Worm (Caenorhabditis elegans) whole organism, young adult: ENCODE results near the gene snb-7.

Experiments
- B0035.1 ChIP-seq: sonication (generic microtip); optimal IDR thresholded peaks from 2 replicates; lab custom pipeline; 2016; ENCODE audit warnings: missing genetic modification characterization, mild to moderate bottlenecking, missing compliant biosample characterization, missing genotype, missing genetic modification reagents
- B0261.1 ChIP-seq: sonication (generic microtip); optimal IDR thresholded peaks from 2 replicates; lab custom pipeline; 2016; ENCODE audit warnings: mild to moderate bottlenecking, missing genetic modification characterization, moderate library complexity, missing compliant biosample characterization
- F10E7.11 ChIP-seq: sonication (generic microtip); optimal IDR thresholded peaks from 2 replicates; lab custom pipeline; 2017; ENCODE audit warnings: mild to moderate bottlenecking, missing genetic modification characterization, moderate library complexity, missing compliant biosample characterization
- F22D6.2 ChIP-seq: sonication (generic microtip); optimal IDR thresholded peaks from 2 replicates; lab custom pipeline; 2016; ENCODE audit warnings: mild to moderate bottlenecking, missing genetic modification characterization, missing compliant biosample characterization
- F37B4.10 ChIP-seq: fragments of 200-800 bp; sonication (Bioruptor generic); IDR thresholded peaks from 2 replicates; pipeline ENCODE4 v1.3.6; 2022; ENCODE audit warnings: missing genetic modification characterization, missing compliant biosample characterization
- F49E8.2 ChIP-seq: sonication (generic microtip); optimal IDR thresholded peaks from 3 replicates; lab custom pipeline; 2017; ENCODE audit warnings: missing genetic modification characterization, mild to moderate bottlenecking, missing compliant biosample characterization, antibody characterized with exemption, moderate library complexity; ENCODE audit not compliant: insufficient read depth
- F57A8.1 ChIP-seq: fragments of 200-800 bp; sonication (Bioruptor generic); optimal IDR thresholded peaks from 2 replicates; lab custom pipeline; 2018; ENCODE audit warnings: mild to moderate bottlenecking, missing genetic modification characterization, moderate library complexity, missing compliant biosample characterization
- F57C9.4 ChIP-seq: sonication (generic microtip); optimal IDR thresholded peaks from 2 replicates; lab custom pipeline; 2017; ENCODE audit warnings: mild to moderate bottlenecking, missing genetic modification characterization, missing compliant biosample characterization
- K11D2.4 ChIP-seq: fragments of 200-800 bp; sonication (Bioruptor generic); IDR thresholded peaks from 2 replicates; pipeline ENCODE4 v1.3.6; 2022; ENCODE audit warnings: missing genetic modification reagents, missing genetic modification characterization, missing compliant biosample characterization
- T26A5.8 ChIP-seq: sonication (generic microtip); optimal IDR thresholded peaks from 2 replicates; lab custom pipeline; 2016; ENCODE audit warnings: missing genetic modification characterization, missing compliant biosample characterization
- Y53G8AR.9 ChIP-seq: fragments of 200-800 bp; sonication (Bioruptor generic); conservative IDR thresholded peaks from 2 replicates; pipeline ENCODE4 v1.3.6; 2022; ENCODE audit warnings: missing genetic modification reagents, missing genetic modification characterization, missing compliant biosample characterization
- Y67H2A.10 ChIP-seq: fragments of 200-800 bp; sonication (Bioruptor generic); conservative IDR thresholded peaks from 2 replicates; pipeline ENCODE4 v1.3.6; 2022; ENCODE audit warnings: missing genetic modification reagents, missing genetic modification characterization, missing compliant biosample characterization
- Y79H2A.3 ChIP-seq: fragments of 200-800 bp; sonication (Bioruptor generic); conservative IDR thresholded peaks from 2 replicates; pipeline ENCODE4 v1.3.6; 2022; ENCODE audit warnings: missing genetic modification reagents, missing genetic modification characterization, missing compliant biosample characterization
- aptf-2 ChIP-seq: fragments of 200-800 bp; sonication (Bioruptor generic); conservative IDR thresholded peaks from 2 replicates; pipeline ENCODE4 v1.3.6; 2022; ENCODE audit warnings: missing genetic modification reagents, missing genetic modification characterization, missing compliant biosample characterization
- aptf-3 ChIP-seq: fragments of 200-800 bp; sonication (Bioruptor generic); IDR thresholded peaks from 2 replicates; pipeline ENCODE4 v1.3.6; 2022; ENCODE audit warnings: missing genetic modification characterization, missing compliant biosample characterization
- atf-7 ChIP-seq: sonication (generic microtip); optimal IDR thresholded peaks from 2 replicates; lab custom pipeline; 2017; ENCODE audit warnings: mild to moderate bottlenecking, missing genetic modification characterization, missing compliant biosample characterization
- attf-3 ChIP-seq: fragments of 200-800 bp; sonication (Bioruptor generic); conservative IDR thresholded peaks from 2 replicates; pipeline ENCODE4 v1.3.6; 2022; ENCODE audit warnings: missing genetic modification reagents, missing genetic modification characterization, missing compliant biosample characterization
- cebp-2 ChIP-seq: fragments of 200-800 bp; sonication (Bioruptor generic); IDR thresholded peaks from 2 replicates; pipeline ENCODE4 v1.3.6; 2022; ENCODE audit warnings: missing genetic modification characterization, missing compliant biosample characterization
- ceh-40 ChIP-seq: fragments of 200-800 bp; sonication (Bioruptor generic); IDR thresholded peaks from 2 replicates; pipeline ENCODE4 v1.3.6; 2022; ENCODE audit warnings: missing genetic modification characterization, missing compliant biosample characterization
- ceh-58 ChIP-seq: fragments of 200-800 bp; sonication (Bioruptor generic); IDR thresholded peaks from 2 replicates; pipeline ENCODE4 v1.3.6; 2022; ENCODE audit warnings: missing genetic modification characterization, missing compliant biosample characterization
- ceh-79 ChIP-seq: sonication (generic microtip); optimal IDR thresholded peaks from 2 replicates; lab custom pipeline; 2017; ENCODE audit warnings: mild to moderate bottlenecking, missing genetic modification characterization, missing compliant biosample characterization
- ceh-91 ChIP-seq: fragments of 200-800 bp; sonication (Bioruptor generic); IDR thresholded peaks from 2 replicates; pipeline ENCODE4 v1.3.6; 2022; ENCODE audit warnings: missing genetic modification reagents, missing genetic modification characterization, missing compliant biosample characterization
- chd-7 ChIP-seq: sonication (generic microtip); optimal IDR thresholded peaks from 2 replicates; lab custom pipeline; 2016; ENCODE audit warnings: mild to moderate bottlenecking, missing genetic modification characterization, moderate library complexity, missing compliant biosample characterization
- dpff-1 ChIP-seq: sonication (generic microtip); optimal IDR thresholded peaks from 2 replicates; lab custom pipeline; 2017; ENCODE audit warnings: mild to moderate bottlenecking, missing genetic modification characterization, missing compliant biosample characterization
- efl-1 ChIP-seq: fragments of 150-350 bp; optimal IDR thresholded peaks from 2 replicates; lab custom pipeline; 2014; ENCODE audit warnings: missing biosample characterization, missing genetic modification reagents, missing genetic modification characterization
- egl-44 ChIP-seq: fragments of 200-800 bp; sonication (Bioruptor generic); IDR thresholded peaks from 2 replicates; pipeline ENCODE4 v1.3.6; 2022; ENCODE audit warnings: missing genetic modification reagents, missing genetic modification characterization, missing compliant biosample characterization
- hlh-12 ChIP-seq: sonication (generic microtip); optimal IDR thresholded peaks from 2 replicates; lab custom pipeline; 2016; ENCODE audit warnings: missing genetic modification characterization, missing compliant biosample characterization
- hmg-1.2 ChIP-seq: fragments of 200-800 bp; sonication (Bioruptor generic); IDR thresholded peaks from 2 replicates; pipeline ENCODE4 v1.3.6; 2022; ENCODE audit warnings: missing genetic modification reagents, missing genetic modification characterization, missing compliant biosample characterization
- hsf-1 ChIP-seq: fragments of 200-800 bp; sonication (Bioruptor generic); IDR thresholded peaks from 2 replicates; pipeline ENCODE4 v1.3.6; 2022; ENCODE audit warnings: missing genetic modification reagents, missing genetic modification characterization, missing compliant biosample characterization
- lag-1 ChIP-seq: fragments of 200-800 bp; sonication (Bioruptor generic); IDR thresholded peaks from 2 replicates; pipeline ENCODE4 v1.3.6; 2022; ENCODE audit warnings: missing genetic modification reagents, missing genetic modification characterization, missing compliant biosample characterization
- lin-54 ChIP-seq: fragments of 200-800 bp; sonication (Bioruptor generic); optimal IDR thresholded peaks from 2 replicates; lab custom pipeline; 2018; ENCODE audit warnings: mild to moderate bottlenecking, missing genetic modification characterization, missing compliant biosample characterization
- lsl-1 ChIP-seq: fragments of 200-800 bp; sonication (Bioruptor generic); optimal IDR thresholded peaks from 2 replicates; lab custom pipeline; 2018; ENCODE audit warnings: mild to moderate bottlenecking, missing genetic modification characterization, moderate library complexity, missing compliant biosample characterization
- lsy-27 ChIP-seq: sonication (generic microtip); optimal IDR thresholded peaks from 2 replicates; lab custom pipeline; 2017; ENCODE audit warnings: missing genetic modification characterization, mild to moderate bottlenecking, missing compliant biosample characterization, antibody characterized with exemption, missing genotype, borderline replicate concordance; ENCODE audit not compliant: insufficient read depth
- nfya-1 ChIP-seq: sonication (generic microtip); optimal IDR thresholded peaks from 2 replicates; lab custom pipeline; 2017; ENCODE audit warnings: antibody characterized with exemption, missing compliant biosample characterization, missing genetic modification characterization, borderline replicate concordance; ENCODE audit not compliant: insufficient read depth
- nfya-2 ChIP-seq: fragments of 200-800 bp; sonication (Bioruptor generic); IDR thresholded peaks from 2 replicates; pipeline ENCODE4 v1.3.6; 2022; ENCODE audit warnings: missing genetic modification reagents, missing genetic modification characterization, missing compliant biosample characterization
- nfyb-1 ChIP-seq: fragments of 200-800 bp; sonication (Bioruptor generic); IDR thresholded peaks from 2 replicates; pipeline ENCODE4 v1.3.6; 2022; ENCODE audit warnings: missing genetic modification reagents, missing genetic modification characterization, missing compliant biosample characterization
- nhr-120 ChIP-seq: fragments of 200-800 bp; sonication (Bioruptor generic); IDR thresholded peaks from 2 replicates; pipeline ENCODE4 v1.3.6; 2022; ENCODE audit warnings: missing genetic modification characterization, missing compliant biosample characterization
- nhr-90 ChIP-seq: sonication (generic microtip); optimal IDR thresholded peaks from 2 replicates; lab custom pipeline; 2016; ENCODE audit warnings: missing genotype, mild to moderate bottlenecking, missing genetic modification characterization, missing compliant biosample characterization
- rcor-1 ChIP-seq: fragments of 200-800 bp; sonication (Bioruptor generic); IDR thresholded peaks from 2 replicates; pipeline ENCODE4 v1.3.6; 2022; ENCODE audit warnings: missing genetic modification reagents, missing genetic modification characterization, missing compliant biosample characterization
- snpc-3.4 ChIP-seq: sonication (generic microtip); optimal IDR thresholded peaks from 2 replicates; lab custom pipeline; 2017; ENCODE audit warnings: missing genetic modification characterization, mild to moderate bottlenecking, missing compliant biosample characterization, antibody characterized with exemption, moderate library complexity, missing genotype, missing genetic modification reagents
- tbx-9 ChIP-seq: sonication (generic microtip); optimal IDR thresholded peaks from 2 replicates; lab custom pipeline; 2016; ENCODE audit warnings: borderline replicate concordance, missing genetic modification characterization, inconsistent platforms, missing compliant biosample characterization
- unc-62 ChIP-seq: fragments of 150-350 bp; optimal IDR thresholded peaks from 2 replicates; lab custom pipeline; 2014; ENCODE audit warnings: missing biosample characterization, missing genetic modification reagents, missing genetic modification characterization
- xnd-1 ChIP-seq: sonication (generic microtip); optimal IDR thresholded peaks from 2 replicates; lab custom pipeline; 2016; ENCODE audit warnings: missing genotype, missing genetic modification reagents, missing genetic modification characterization, missing compliant biosample characterization
- zfh-2 ChIP-seq: fragments of 200-800 bp; sonication (Bioruptor generic); conservative IDR thresholded peaks from 2 replicates; pipeline ENCODE4 v1.3.6; 2022; ENCODE audit warnings: missing genetic modification reagents, missing genetic modification characterization, missing compliant biosample characterization
- ztf-18 ChIP-seq: sonication (generic microtip); optimal IDR thresholded peaks from 2 replicates; lab custom pipeline; 2016; ENCODE audit warnings: missing genotype, mild to moderate bottlenecking, missing genetic modification characterization, missing compliant biosample characterization
- ztf-28 ChIP-seq: fragments of 200-800 bp; sonication (Bioruptor generic); IDR thresholded peaks from 2 replicates; pipeline ENCODE4 v1.3.6; 2022; ENCODE audit warnings: missing genetic modification reagents, missing genetic modification characterization, missing compliant biosample characterization

snb-7 gene

ce11 chrIV:12565933-12566540 is 5.4 kb downstream of the snb-7 start, which contains the start of gene eak-7:
eak-7 (minus strand) TSS chrIV:12565983.
- no peak for TF ChIP-seq Y53G8AR.9 (GFP tag; lab: Robert Waterston, UW)
- TF ChIP-seq tbx-9 = no peak
- no peak for TF ChIP-seq Y79H2A.3 (GFP tag; lab: Robert Waterston, UW)
- 0 out of 2 replicates have a peak, but pooled peaks have one; percentile 28 for TF ChIP-seq hsf-1 (GFP tag; lab: Robert Waterston, UW)
- TF ChIP-seq F57C9.4 = no peak

ce11 chrIV:12567176-12567892 is 6.7 kb downstream of the snb-7 start, which contains the start of the genes hsb-1 and let-99:
hsb-1 (minus strand) TSS chrIV:12567226.
let-99 (plus strand) TSS chrIV:12567842.
- TF ChIP-seq Y67H2A.10 (GFP tag; lab: Robert Waterston, UW) = no peak
- TF ChIP-seq nfyb-1 (GFP tag; lab: Robert Waterston, UW) = no peak
- TF ChIP-seq B0035.1 (tag; lab: Kevin White, UChicago) = no peak
- no peak for TF ChIP-seq ceh-79 (tag; lab: Kevin White, UChicago)
- peak; percentile 93 for TF ChIP-seq hmg-1.2 (GFP tag; lab: Robert Waterston, UW)
- peak; percentile 82 for TF ChIP-seq efl-1 (GFP tag; lab: Kevin White, UChicago)
- no peak for TF ChIP-seq ztf-18
- no peak for TF ChIP-seq nfya-2
- no peak for TF ChIP-seq unc-62
- no peak for TF ChIP-seq chd-7 (tag; lab: Kevin White, UChicago)
- no peak for TF ChIP-seq nhr-90 (tag; lab: Kevin White, UChicago)
- TF ChIP-seq ceh-91 (GFP tag; lab: Robert Waterston, UW) = peak; percentile 65
- no peak for TF ChIP-seq lsy-27
- TF ChIP-seq F57A8.1 (GFP tag; lab: Kevin White, UChicago) = no peak
- TF ChIP-seq dpff-1 (tag; lab: Kevin White, UChicago) = no peak
- TF ChIP-seq B0261.1 (tag; lab: Kevin White, UChicago) = no peak
- peak; percentile 52 for TF ChIP-seq F49E8.2 (tag; lab: Kevin White, UChicago)
- TF ChIP-seq T26A5.8 (tag; lab: Kevin White, UChicago) = no peak
- no peak for TF ChIP-seq egl-44 (GFP tag; lab: Robert Waterston, UW)
- TF ChIP-seq nhr-120 = no peak
- TF ChIP-seq nfya-1 (tag; lab: Kevin White, UChicago) = no peak
- TF ChIP-seq K11D2.4 = no peak
- peak; percentile 29 for TF ChIP-seq snpc-3.4 (tag; lab: Kevin White, UChicago)
- TF ChIP-seq hlh-12 (tag; lab: Kevin White, UChicago) = no peak
- TF ChIP-seq lsl-1 (GFP tag; lab: Kevin White, UChicago) = peak; percentile 91
- no peak for TF ChIP-seq ceh-58 (GFP tag; lab: Robert Waterston, UW)
- TF ChIP-seq aptf-2 (GFP tag; lab: Robert Waterston, UW) = no peak
- no peak for TF ChIP-seq ztf-28
- TF ChIP-seq rcor-1 (GFP tag; lab: Robert Waterston, UW) = no peak
- TF ChIP-seq F22D6.2 (tag; lab: Kevin White, UChicago) = no peak
- TF ChIP-seq atf-7 (tag; lab: Kevin White, UChicago) = no peak
- TF ChIP-seq zfh-2 = no peak
- peak; percentile 91 for TF ChIP-seq xnd-1 (tag; lab: Kevin White, UChicago)
- no peak for TF ChIP-seq F37B4.10 (GFP tag; lab: Robert Waterston, UW)
- TF ChIP-seq ceh-40 = no peak
- TF ChIP-seq lag-1 = no peak
- TF ChIP-seq F10E7.11 (tag; lab: Kevin White, UChicago) = no peak
- TF ChIP-seq lin-54 = peak; percentile 52
- no peak for TF ChIP-seq cebp-2
- TF ChIP-seq attf-3 (GFP tag; lab: Robert Waterston, UW) = no peak
- TF ChIP-seq aptf-3 (GFP tag; lab: Robert Waterston, UW) = no peak
